Fruit fly (Drosophila melanogaster): Measurements from ENCODE around the gene ais.

dm6 chr3L:17846982-17847355, 42.5 kb upstream of the ais start:
- peak; percentile 55 for TF ChIP-seq toe (GFP tag; optimal IDR thresholded peaks at IDR 0.05)
- no peak for TF ChIP-seq CG14711 (tag; optimal IDR thresholded peaks at IDR 0.05)
- peak; percentile 27 for TF ChIP-seq bab1 (GFP tag; optimal IDR thresholded peaks at IDR 0.05)
- no peak for TF ChIP-seq CG1620 (GFP tag; optimal IDR thresholded peaks at IDR 0.05)
- no peak for TF ChIP-seq pad (GFP tag; optimal IDR thresholded peaks at IDR 0.05)
